Fruit fly (Drosophila melanogaster): Measurements from ENCODE around the gene CG32181.

Gene CG32181

dm6 chr3L:17791495-17791894 is 32.0 kb downstream of the CG32181 start (continued):
- TF ChIP-seq luna (GFP tag; optimal IDR thresholded peaks at IDR 0.05): peak; percentile 11
- TF ChIP-seq CG4328 (GFP tag; optimal IDR thresholded peaks at IDR 0.05): peak; percentile 13
- peak; percentile 78 for TF ChIP-seq CG10543 (GFP tag; optimal IDR thresholded peaks at IDR 0.05)
- no peak for TF ChIP-seq zen (tag; optimal IDR thresholded peaks at IDR 0.05)
- TF ChIP-seq CG12299 (tag; optimal IDR thresholded peaks at IDR 0.05): peak; percentile 53
- no peak for TF ChIP-seq CG14667 (GFP tag; IDR thresholded peaks at IDR 0.05)
- TF ChIP-seq lab (GFP tag; optimal IDR thresholded peaks at IDR 0.05): peak; percentile 94
- peak; percentile 39 for TF ChIP-seq pho (GFP tag; optimal IDR thresholded peaks at IDR 0.05)
- TF ChIP-seq CG18599 (GFP tag; optimal IDR thresholded peaks at IDR 0.05): peak; percentile 91
- peak; percentile 46 for TF ChIP-seq CrebB (tag; optimal IDR thresholded peaks at IDR 0.05)
- TF ChIP-seq B-H2 (GFP tag; optimal IDR thresholded peaks at IDR 0.05): peak; percentile 80
- TF ChIP-seq Atf6 (GFP tag; IDR thresholded peaks at IDR 0.05): peak; percentile 80
- no peak for TF ChIP-seq CG33557 (GFP tag; optimal IDR thresholded peaks at IDR 0.05)
- TF ChIP-seq dan (GFP tag; IDR thresholded peaks at IDR 0.05): no peak
- peak; percentile 46 for TF ChIP-seq CG12071 (GFP tag; optimal IDR thresholded peaks at IDR 0.05)
- TF ChIP-seq caup (GFP tag; optimal IDR thresholded peaks at IDR 0.05; ENCODE audit: severe bottlenecking): peak; percentile 85
- peak; percentile 15 for TF ChIP-seq CG12744 (GFP tag; optimal IDR thresholded peaks at IDR 0.05)
- TF ChIP-seq CG6765 (GFP tag; optimal IDR thresholded peaks at IDR 0.05): peak; percentile 66
- TF ChIP-seq CG17385 (GFP tag; optimal IDR thresholded peaks at IDR 0.05): peak; percentile 24
- no peak for TF ChIP-seq Chrac-16 (GFP tag; optimal IDR thresholded peaks at IDR 0.05)
- peak; percentile 18 for TF ChIP-seq ash1 (GFP tag; optimal IDR thresholded peaks at IDR 0.05)
- TF ChIP-seq D19B (GFP tag; optimal IDR thresholded peaks at IDR 0.05): peak; percentile 39
- TF ChIP-seq Scr (GFP tag; IDR thresholded peaks at IDR 0.05; ENCODE audit: partially characterized antibody): no peak
- peak; percentile 87 for TF ChIP-seq Hmr (GFP tag; optimal IDR thresholded peaks at IDR 0.05)
- peak; percentile 67 for TF ChIP-seq Dek (tag; optimal IDR thresholded peaks at IDR 0.05)
- peak; percentile 49 for TF ChIP-seq Hand (GFP tag; optimal IDR thresholded peaks at IDR 0.05)
- TF ChIP-seq pzg (GFP tag; optimal IDR thresholded peaks at IDR 0.05): no peak
- peak; percentile 42 for TF ChIP-seq CG9817 (tag; optimal IDR thresholded peaks at IDR 0.05)
- peak; percentile 40 for TF ChIP-seq CG1233 (GFP tag; optimal IDR thresholded peaks at IDR 0.05)
- TF ChIP-seq bab2 (GFP tag; optimal IDR thresholded peaks at IDR 0.05): peak; percentile 1
- peak; percentile 23 for TF ChIP-seq CG31365 (tag; optimal IDR thresholded peaks at IDR 0.05)
- TF ChIP-seq CG15011 (GFP tag; optimal IDR thresholded peaks at IDR 0.05): peak; percentile 62
- peak; percentile 13 for TF ChIP-seq Hey (tag; optimal IDR thresholded peaks at IDR 0.05)
- TF ChIP-seq fd3F (GFP tag; optimal IDR thresholded peaks at IDR 0.05): peak; percentile 87
- no peak for TF ChIP-seq CG10565 (GFP tag; optimal IDR thresholded peaks at IDR 0.05)
- no peak for TF ChIP-seq CG12219 (GFP tag; optimal IDR thresholded peaks at IDR 0.05)
- peak; percentile 57 for TF ChIP-seq CG10209 (GFP tag; optimal IDR thresholded peaks at IDR 0.05)
- TF ChIP-seq cwo (GFP tag; optimal IDR thresholded peaks at IDR 0.05): peak; percentile 64
- peak; percentile 52 for TF ChIP-seq Fer2 (tag; optimal IDR thresholded peaks at IDR 0.05)
- TF ChIP-seq CG14860 (GFP tag; IDR thresholded peaks at IDR 0.05; ENCODE audit: partially characterized antibody): no peak
- TF ChIP-seq CG9727 (GFP tag; optimal IDR thresholded peaks at IDR 0.05): peak; percentile 7
- TF ChIP-seq ttk (GFP tag; IDR thresholded peaks at IDR 0.05): no peak
- TF ChIP-seq pfk (GFP tag; optimal IDR thresholded peaks at IDR 0.05): peak; percentile 4
- no peak for TF ChIP-seq ken (GFP tag; IDR thresholded peaks at IDR 0.05)
- peak; percentile 2 for TF ChIP-seq slou (GFP tag; optimal IDR thresholded peaks at IDR 0.05)
